Worm (Caenorhabditis elegans) whole organism, late embryonic: ENCODE measurements around the gene C14E2.4.

Experiments
- dmd-4 ChIP-seq: sonication (generic microtip); optimal IDR thresholded peaks from 2 replicates; lab custom pipeline; 2016; ENCODE audit warnings: borderline replicate concordance, missing genetic modification characterization, missing compliant biosample characterization
- ref-2 ChIP-seq: sonication (generic microtip); optimal IDR thresholded peaks from 2 replicates; lab custom pipeline; 2016; ENCODE audit warnings: missing genetic modification characterization, missing compliant biosample characterization
- sox-4 ChIP-seq: sonication (generic microtip); optimal IDR thresholded peaks from 2 replicates; lab custom pipeline; 2017; ENCODE audit warnings: mild to moderate bottlenecking, missing genetic modification characterization, inconsistent platforms, missing compliant biosample characterization

ce11 chrX:1785692-1786091, 35.4 kb downstream of the C14E2.4 start:
- no peak for TF ChIP-seq sox-4
- TF ChIP-seq dmd-4 (tag; lab: Kevin White, UChicago): no peak
- no peak for TF ChIP-seq ref-2
